Worm (Caenorhabditis elegans) whole organism, midembryonic: ENCODE results near the gene T08G3.6.

Source experiments
- T22C8.4 ChIP-seq: fragments of 200-800 bp; sonication (Bioruptor generic); IDR thresholded peaks from 2 replicates; pipeline ENCODE4 v1.3.6; 2022; ENCODE audit warnings: missing genetic modification characterization, missing compliant biosample characterization
- cog-1 ChIP-seq: sonication (generic microtip); optimal IDR thresholded peaks from 2 replicates; lab custom pipeline; 2016; ENCODE audit warnings: missing genetic modification characterization, missing compliant biosample characterization
- flt-1 ChIP-seq: fragments of 200-800 bp; sonication (Bioruptor generic); IDR thresholded peaks from 2 replicates; pipeline ENCODE4 v1.3.6; 2022; ENCODE audit warnings: missing genetic modification characterization, missing compliant biosample characterization
- klf-2 ChIP-seq: fragments of 200-800 bp; sonication (Bioruptor generic); conservative IDR thresholded peaks from 2 replicates; pipeline ENCODE4 v1.3.6; 2022; ENCODE audit warnings: missing genetic modification reagents, missing genetic modification characterization, missing compliant biosample characterization
- med-1 ChIP-seq: sonication (generic microtip); optimal IDR thresholded peaks from 2 replicates; lab custom pipeline; 2017; ENCODE audit warnings: missing genetic modification characterization, mild to moderate bottlenecking, missing compliant biosample characterization, antibody characterized with exemption, missing genetic modification reagents; ENCODE audit not compliant: insufficient read depth
- ref-1 ChIP-seq: fragments of 200-800 bp; sonication (Bioruptor generic); conservative IDR thresholded peaks from 2 replicates; pipeline ENCODE4 v1.3.6; 2022; ENCODE audit warnings: missing genetic modification reagents, missing genetic modification characterization, missing compliant biosample characterization
- tab-1 ChIP-seq: fragments of 200-800 bp; sonication (Bioruptor generic); IDR thresholded peaks from 2 replicates; pipeline ENCODE4 v1.3.6; 2022; ENCODE audit warnings: missing genetic modification characterization, missing compliant biosample characterization
- ztf-23 ChIP-seq: fragments of 200-800 bp; sonication (Bioruptor generic); IDR thresholded peaks from 2 replicates; pipeline ENCODE4 v1.3.6; 2022; ENCODE audit warnings: missing genetic modification reagents, missing genetic modification characterization, missing compliant biosample characterization
- ztf-29 ChIP-seq: fragments of 200-800 bp; sonication (Bioruptor generic); IDR thresholded peaks from 2 replicates; pipeline ENCODE4 v1.3.6; 2022; ENCODE audit warnings: missing genetic modification reagents, missing genetic modification characterization, missing compliant biosample characterization

The T08G3.6 gene

DNA sequence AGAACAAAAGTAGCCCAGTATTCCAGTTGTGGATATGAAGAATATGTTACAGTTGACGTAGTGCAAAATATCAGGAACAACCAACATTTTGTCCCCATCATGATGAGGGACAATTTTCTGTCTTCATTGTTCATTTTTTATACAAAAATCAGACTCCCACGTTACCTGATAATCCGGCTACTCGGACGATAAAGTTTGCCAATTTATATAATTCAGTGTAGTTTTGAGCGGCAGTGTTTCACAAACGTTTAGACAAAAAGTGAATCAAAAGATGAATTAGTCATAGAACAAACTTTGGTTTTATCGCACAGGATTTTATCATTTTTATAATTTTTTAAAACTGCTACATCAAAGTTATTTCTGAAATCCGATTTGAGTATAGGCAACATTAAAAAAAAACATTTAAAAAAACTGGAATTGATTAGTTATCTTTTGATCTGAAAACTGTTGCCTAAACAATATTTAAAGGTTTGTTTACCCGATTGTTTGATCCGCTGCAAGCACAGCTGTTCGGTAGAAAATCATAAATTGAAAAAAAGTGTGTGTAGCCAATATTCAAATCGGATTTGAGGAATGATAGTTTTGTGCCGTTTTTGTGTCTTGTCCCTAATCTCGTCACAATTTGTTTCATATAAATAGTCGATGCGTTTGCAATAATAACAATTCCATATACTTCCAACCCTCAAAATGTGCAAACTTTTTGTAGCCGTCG is 35.3 kb downstream of the T08G3.6 start, which contains the start of the genes F57E7.4 and spig-6:
F57E7.4 (minus strand) TSS at position 101 of the 712 bp plus-strand sequence.
spig-6 (plus strand) TSS at position 662 of the 712 bp plus-strand sequence.
- no peak for TF ChIP-seq ref-1 (GFP tag; lab: Robert Waterston, UW)
- TF ChIP-seq ztf-23: no peak
- TF ChIP-seq ztf-29 (GFP tag; lab: Robert Waterston, UW): no peak
- no peak for TF ChIP-seq flt-1 (GFP tag; lab: Robert Waterston, UW)
- no peak for TF ChIP-seq T22C8.4 (GFP tag; lab: Robert Waterston, UW)
- TF ChIP-seq med-1 (GFP tag; lab: Kevin White, UChicago): no peak
- no peak for TF ChIP-seq tab-1
- TF ChIP-seq cog-1 (tag; lab: Kevin White, UChicago): no peak
- TF ChIP-seq klf-2 (GFP tag; lab: Robert Waterston, UW): no peak

ce11 chrV:16483044-16483443 is 37.3 kb downstream of the T08G3.6 start, which contains the start of gene F57E7.2:
Gene F57E7.2, minus strand, starts transcription at chrV:16483144.
- TF ChIP-seq ztf-23: no peak
- TF ChIP-seq klf-2 (GFP tag; lab: Robert Waterston, UW): no peak
- no peak for TF ChIP-seq T22C8.4 (GFP tag; lab: Robert Waterston, UW)
- no peak for TF ChIP-seq flt-1 (GFP tag; lab: Robert Waterston, UW)

DNA sequence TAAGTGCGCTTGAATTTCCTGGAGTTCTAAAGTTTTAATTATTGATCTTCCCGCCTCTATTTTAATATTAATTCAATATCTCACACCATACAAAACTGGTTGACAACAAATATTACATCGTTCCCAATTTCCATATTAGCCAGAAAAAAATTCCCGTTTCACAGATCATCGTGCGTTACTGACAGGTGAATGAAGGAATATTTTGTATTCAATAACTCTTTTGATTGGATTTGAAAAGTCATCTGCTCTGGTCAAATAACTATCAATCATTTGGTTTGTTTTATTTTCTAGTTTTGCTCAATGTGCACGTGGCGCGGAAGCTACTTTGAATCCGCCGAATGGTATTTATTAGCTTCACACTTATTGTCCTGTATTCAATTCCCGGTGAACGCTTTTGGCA is 37.9 kb downstream of the T08G3.6 start, which contains the start of gene srh-139:
srh-139 (plus strand) TSS at position 301 of the 400 bp plus-strand sequence.
- no peak for TF ChIP-seq klf-2 (GFP tag; lab: Robert Waterston, UW)
- TF ChIP-seq tab-1: no peak
- TF ChIP-seq med-1 (GFP tag; lab: Kevin White, UChicago): no peak
- TF ChIP-seq T22C8.4 (GFP tag; lab: Robert Waterston, UW): no peak

- TF ChIP-seq ztf-23: no peak
- no peak for TF ChIP-seq cog-1 (tag; lab: Kevin White, UChicago)
- TF ChIP-seq T22C8.4 (GFP tag; lab: Robert Waterston, UW): no peak
- no peak for TF ChIP-seq flt-1 (GFP tag; lab: Robert Waterston, UW)
- no peak for TF ChIP-seq klf-2 (GFP tag; lab: Robert Waterston, UW)
Observed at ce11 chrV:16487474-16487873, 41.7 kb downstream of the T08G3.6 start, which contains the start of gene Y32B12A.5. Gene Y32B12A.5, minus strand, starts transcription at chrV:16487574.

- TF ChIP-seq T22C8.4 (GFP tag; lab: Robert Waterston, UW) (no peak), tab-1 (no peak), ref-1 (GFP tag; lab: Robert Waterston, UW) (no peak), ztf-23 (no peak), ztf-29 (GFP tag; lab: Robert Waterston, UW) (no peak), med-1 (GFP tag; lab: Kevin White, UChicago) (no peak), cog-1 (tag; lab: Kevin White, UChicago) (no peak)
Observed at ce11 chrV:16488172-16488571, 42.4 kb downstream of the T08G3.6 start, which contains the start of gene sqst-4. Gene sqst-4, plus strand, starts transcription at chrV:16488472.

ce11 chrV:16494359-16494758 is 48.6 kb downstream of the T08G3.6 start, which contains the start of gene comt-2:
Gene comt-2, minus strand, starts transcription at chrV:16494489.
- no peak for TF ChIP-seq ref-1 (GFP tag; lab: Robert Waterston, UW)
- TF ChIP-seq med-1 (GFP tag; lab: Kevin White, UChicago): no peak
- TF ChIP-seq T22C8.4 (GFP tag; lab: Robert Waterston, UW): no peak
- TF ChIP-seq ztf-23: no peak
- TF ChIP-seq cog-1 (tag; lab: Kevin White, UChicago): no peak
- TF ChIP-seq ztf-29 (GFP tag; lab: Robert Waterston, UW): no peak
- no peak for TF ChIP-seq klf-2 (GFP tag; lab: Robert Waterston, UW)
